Fruit fly (Drosophila melanogaster): ENCODE measurements around the gene SdhBL.

Gene SdhBL

DNA sequence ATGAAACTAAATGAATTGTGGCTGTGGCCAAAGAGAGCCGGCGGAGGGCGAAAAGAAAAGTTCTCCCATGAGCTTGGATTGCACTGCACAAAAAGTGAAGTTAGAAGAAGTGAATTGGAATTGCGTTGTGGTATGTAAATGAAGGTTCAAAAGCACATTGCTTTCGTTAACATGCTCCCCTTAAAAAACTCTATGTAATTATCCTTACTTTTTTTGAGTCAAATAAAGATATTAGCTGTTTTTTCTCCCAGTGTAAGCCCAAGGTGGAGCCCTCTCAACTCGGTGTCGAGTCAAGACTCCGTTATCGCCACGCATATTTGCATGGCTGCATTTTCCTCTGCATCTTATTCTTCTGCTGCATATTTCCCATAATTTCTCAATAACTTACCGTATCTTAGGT, 29.3 kb downstream of the SdhBL start (continued):
- TF ChIP-seq Ssrp (tag; optimal IDR thresholded peaks at IDR 0.05) (peak; percentile 57), ro (GFP tag; IDR thresholded peaks at IDR 0.05) (0 out of 2 replicates have a peak, but pooled peaks have one; percentile 35), CG15514 (GFP tag; optimal IDR thresholded peaks at IDR 0.05) (no peak), cg (GFP tag; optimal IDR thresholded peaks at IDR 0.05) (no peak), wor (GFP tag; IDR thresholded peaks at IDR 0.05) (peak; percentile 37; the same call in 1 of the 2 replicates), cas (GFP tag; IDR thresholded peaks at IDR 0.05) (no peak), CG4854 (GFP tag; optimal IDR thresholded peaks at IDR 0.05) (no peak), Bgb (GFP tag; IDR thresholded peaks at IDR 0.05; ENCODE audit: partially characterized antibody) (no peak), CG6654 (GFP tag; optimal IDR thresholded peaks at IDR 0.05) (no peak), CG3407 (GFP tag; optimal IDR thresholded peaks at IDR 0.05) (peak; percentile 46), Usf (GFP tag; optimal IDR thresholded peaks at IDR 0.05) (no peak), Mes4 (GFP tag; optimal IDR thresholded peaks at IDR 0.05) (peak; percentile 25), CG7839 (tag; optimal IDR thresholded peaks at IDR 0.05) (peak; percentile 50), Hr39 (optimal IDR thresholded peaks at IDR 0.05) (no peak), C15 (GFP tag; IDR thresholded peaks at IDR 0.05) (no peak), Doc3 (GFP tag; IDR thresholded peaks at IDR 0.05; ENCODE audit: partially characterized antibody) (no peak), CG14667 (GFP tag; IDR thresholded peaks at IDR 0.05) (peak; percentile 29; the same call in 1 of the 2 replicates), tx (GFP tag; optimal IDR thresholded peaks at IDR 0.05) (no peak), CG10321 (GFP tag; IDR thresholded peaks at IDR 0.05) (no peak), Vsx1 (GFP tag; optimal IDR thresholded peaks at IDR 0.05) (no peak), pzg (GFP tag; optimal IDR thresholded peaks at IDR 0.05) (no peak), CG9437 (GFP tag; optimal IDR thresholded peaks at IDR 0.05) (no peak), CG3726 (GFP tag; IDR thresholded peaks at IDR 0.05) (peak; percentile 74; the same call in 2 of the 3 replicates), CG12659 (GFP tag; optimal IDR thresholded peaks at IDR 0.05) (peak; percentile 14), org-1 (GFP tag; optimal IDR thresholded peaks at IDR 0.05) (peak; percentile 17), gem (tag; optimal IDR thresholded peaks at IDR 0.05) (peak; percentile 73), B-H2 (GFP tag; optimal IDR thresholded peaks at IDR 0.05) (no peak), Bteb2 (GFP tag; optimal IDR thresholded peaks at IDR 0.05) (no peak), Asciz (GFP tag; optimal IDR thresholded peaks at IDR 0.05) (peak; percentile 10), en (GFP tag; optimal IDR thresholded peaks at IDR 0.05) (no peak), CG7928 (GFP tag; optimal IDR thresholded peaks at IDR 0.05) (no peak), Doc2 (GFP tag; IDR thresholded peaks at IDR 0.05) (no peak), CG4282 (GFP tag; optimal IDR thresholded peaks at IDR 0.05) (no peak), CG11504 (tag; optimal IDR thresholded peaks at IDR 0.05) (peak; percentile 61), so (GFP tag; IDR thresholded peaks at IDR 0.05) (peak; percentile 36; the same call in 1 of the 3 replicates), CG11695 (GFP tag; IDR thresholded peaks at IDR 0.05) (peak; percentile 45; the same call in 1 of the 3 replicates), CG13123 (GFP tag; optimal IDR thresholded peaks at IDR 0.05) (no peak), CG7271 (tag; optimal IDR thresholded peaks at IDR 0.05) (no peak), CG6765 (GFP tag; optimal IDR thresholded peaks at IDR 0.05) (no peak), D (optimal IDR thresholded peaks at IDR 0.05) (no peak), D (GFP tag; optimal IDR thresholded peaks at IDR 0.05) (peak; percentile 61), Dref (GFP tag; IDR thresholded peaks at IDR 0.05) (no peak), YL-1 (GFP tag; optimal IDR thresholded peaks at IDR 0.05) (no peak), row (GFP tag; IDR thresholded peaks at IDR 0.05) (peak; percentile 61), sna (GFP tag; IDR thresholded peaks at IDR 0.05; ENCODE audit: partially characterized antibody) (no peak), Trl (optimal IDR thresholded peaks at IDR 0.05) (no peak), Trl (GFP tag; optimal IDR thresholded peaks at IDR 0.05) (no peak), pum (GFP tag; optimal IDR thresholded peaks at IDR 0.05) (peak; percentile 50), slou (GFP tag; optimal IDR thresholded peaks at IDR 0.05) (no peak), Poxn (GFP tag; IDR thresholded peaks at IDR 0.05) (no peak), aop (GFP tag; IDR thresholded peaks at IDR 0.05) (no peak), CG8359 (GFP tag; optimal IDR thresholded peaks at IDR 0.05; ENCODE audit: borderline replicate concordance) (peak; percentile 34)

Measured in whole organism, embryonic.